Worm (Caenorhabditis elegans): ENCODE measurements around the gene F13D2.1.

- TF ChIP-seq nhr-23 (tag; optimal IDR thresholded peaks at IDR 0.05), result no peak
- TF ChIP-seq sea-2 (GFP tag; optimal IDR thresholded peaks at IDR 0.05), result no peak
- TF ChIP-seq elt-3 (tag; optimal IDR thresholded peaks at IDR 0.05), result no peak
- TF ChIP-seq ceh-9 (tag; optimal IDR thresholded peaks at IDR 0.05), result no peak
- no peak for TF ChIP-seq nhr-25 (tag; optimal IDR thresholded peaks at IDR 0.05)
- no peak for TF ChIP-seq egl-27 (tag; optimal IDR thresholded peaks at IDR 0.05)
- TF ChIP-seq nhr-67 (tag; optimal IDR thresholded peaks at IDR 0.05), result no peak
- TF ChIP-seq unc-62 (GFP tag; optimal IDR thresholded peaks at IDR 0.05), result no peak
- TF ChIP-seq lin-39 (tag; optimal IDR thresholded peaks at IDR 0.05), result no peak
These were observed 54.5 kb downstream of the F13D2.1 start for ce11 chrX:11134750-11135394.

All from whole organism, L3 larva.